Worm (Caenorhabditis elegans) whole organism, midembryonic: ENCODE measurements around the gene F08C6.18.

ENCODE experiments used
- klf-2 ChIP-seq: fragments of 200-800 bp; sonication (Bioruptor generic); conservative IDR thresholded peaks from 2 replicates; pipeline ENCODE4 v1.3.6; 2022; ENCODE audit warnings: missing genetic modification reagents, missing genetic modification characterization, missing compliant biosample characterization
- med-1 ChIP-seq: sonication (generic microtip); optimal IDR thresholded peaks from 2 replicates; lab custom pipeline; 2017; ENCODE audit warnings: missing genetic modification characterization, mild to moderate bottlenecking, missing compliant biosample characterization, antibody characterized with exemption, missing genetic modification reagents; ENCODE audit not compliant: insufficient read depth
- ref-1 ChIP-seq: fragments of 200-800 bp; sonication (Bioruptor generic); conservative IDR thresholded peaks from 2 replicates; pipeline ENCODE4 v1.3.6; 2022; ENCODE audit warnings: missing genetic modification reagents, missing genetic modification characterization, missing compliant biosample characterization
- ztf-29 ChIP-seq: fragments of 200-800 bp; sonication (Bioruptor generic); IDR thresholded peaks from 2 replicates; pipeline ENCODE4 v1.3.6; 2022; ENCODE audit warnings: missing genetic modification reagents, missing genetic modification characterization, missing compliant biosample characterization

- TF ChIP-seq klf-2 (GFP tag; lab: Robert Waterston, UW) (no peak), ztf-29 (no peak), med-1 (GFP tag; lab: Kevin White, UChicago) (no peak), ref-1 (GFP tag; lab: Robert Waterston, UW) (no peak)
Observed at ce11 chrX:7523799-7524198, 49.6 kb downstream of the F08C6.18 start.
